Fruit fly (Drosophila melanogaster) whole organism, pupa: ENCODE results near the gene slam.

Source experiments
- CG10348 ChIP-seq: fragments of 200-800 bp; sonication (Bioruptor generic); IDR thresholded peaks from 2 replicates; pipeline ENCODE4 v1.3.6; 2022; ENCODE audit warnings: missing biosample characterization, missing genetic modification characterization
- CG12605 ChIP-seq: fragments of 200-800 bp; sonication (Bioruptor generic); IDR thresholded peaks from 2 replicates; pipeline ENCODE4 v1.3.6; 2022; ENCODE audit warnings: missing biosample characterization, missing genetic modification characterization
- CG13204 ChIP-seq: fragments of 200-800 bp; sonication (Bioruptor generic); optimal IDR thresholded peaks from 2 replicates; lab custom pipeline; 2018; ENCODE audit warnings: missing biosample characterization, mild to moderate bottlenecking, missing genetic modification characterization, moderate library complexity
- CG14655 ChIP-seq: fragments of 200-800 bp; sonication (Bioruptor generic); optimal IDR thresholded peaks from 3 replicates; lab custom pipeline; 2017; ENCODE audit warnings: mild to moderate bottlenecking, missing biosample characterization, missing genetic modification reagents, missing genetic modification characterization
- CG15710 ChIP-seq: fragments of 200-800 bp; sonication (Bioruptor generic); optimal IDR thresholded peaks from 2 replicates; lab custom pipeline; 2018; ENCODE audit warnings: missing biosample characterization, mild to moderate bottlenecking, missing genetic modification characterization, moderate library complexity
- CG17806 ChIP-seq: fragments of 200-800 bp; sonication (Bioruptor generic); optimal IDR thresholded peaks from 2 replicates; lab custom pipeline; 2018; ENCODE audit warnings: missing biosample characterization, mild to moderate bottlenecking, missing genetic modification characterization, moderate library complexity
- CG32121 ChIP-seq: fragments of 200-800 bp; sonication (Bioruptor generic); IDR thresholded peaks from 2 replicates; pipeline ENCODE4 v1.3.6; 2022; ENCODE audit warnings: missing biosample characterization, missing genetic modification characterization
- CG34367 ChIP-seq: fragments of 200-800 bp; sonication (Bioruptor generic); optimal IDR thresholded peaks from 2 replicates; lab custom pipeline; 2018; ENCODE audit warnings: missing biosample characterization, mild to moderate bottlenecking, missing genetic modification characterization
- CG4496 ChIP-seq: fragments of 200-800 bp; sonication (Bioruptor generic); IDR thresholded peaks from 3 replicates; pipeline ENCODE4 v1.3.6; 2022; ENCODE audit warnings: missing biosample characterization, missing genetic modification characterization
- CG8159 ChIP-seq: fragments of 200-800 bp; sonication (Bioruptor generic); optimal IDR thresholded peaks from 3 replicates; lab custom pipeline; 2018; ENCODE audit warnings: missing biosample characterization, mild to moderate bottlenecking, missing genetic modification characterization, moderate library complexity
- CG8301 ChIP-seq: fragments of 200-800 bp; sonication (Bioruptor generic); optimal IDR thresholded peaks from 2 replicates; lab custom pipeline; 2018; ENCODE audit warnings: missing biosample characterization, mild to moderate bottlenecking, missing genetic modification characterization
- CG9948 ChIP-seq: fragments of 200-800 bp; sonication (Bioruptor generic); optimal IDR thresholded peaks from 2 replicates; lab custom pipeline; 2018; ENCODE audit warnings: missing biosample characterization, mild to moderate bottlenecking, missing genetic modification characterization, moderate library complexity
- D1 ChIP-seq: fragments of 200-800 bp; sonication (Bioruptor generic); optimal IDR thresholded peaks from 2 replicates; lab custom pipeline; 2018; ENCODE audit warnings: missing biosample characterization, mild to moderate bottlenecking, missing genetic modification characterization, moderate library complexity
- EcR ChIP-seq: fragments of 200-800 bp; sonication (Bioruptor generic); optimal IDR thresholded peaks from 3 replicates; lab custom pipeline; 2019; ENCODE audit warnings: missing biosample characterization, missing genetic modification characterization, mild to moderate bottlenecking, moderate library complexity, missing genetic modification reagents
- Ets98B ChIP-seq: fragments of 200-800 bp; sonication (Bioruptor generic); IDR thresholded peaks from 2 replicates; pipeline ENCODE4 v1.3.6; 2022; ENCODE audit warnings: missing biosample characterization, missing genetic modification characterization
- Pif1A ChIP-seq: fragments of 200-800 bp; sonication (Bioruptor generic); optimal IDR thresholded peaks from 3 replicates; lab custom pipeline; 2016; ENCODE audit warnings: missing biosample characterization, missing genetic modification characterization
- Pif1B ChIP-seq: fragments of 200-800 bp; sonication (Bioruptor generic); optimal IDR thresholded peaks from 3 replicates; lab custom pipeline; 2016; ENCODE audit warnings: missing biosample characterization, missing genetic modification characterization
- Snoo ChIP-seq: fragments of 200-800 bp; sonication (Bioruptor generic); optimal IDR thresholded peaks from 3 replicates; lab custom pipeline; 2017; ENCODE audit warnings: missing biosample characterization, mild to moderate bottlenecking, missing genetic modification characterization, inconsistent platforms
- fd96Ca ChIP-seq: fragments of 200-800 bp; sonication (Bioruptor generic); IDR thresholded peaks from 3 replicates; pipeline ENCODE4 v1.3.6; 2022; ENCODE audit warnings: missing biosample characterization, missing genetic modification characterization
- gl ChIP-seq: fragments of 200-800 bp; sonication (Bioruptor generic); optimal IDR thresholded peaks from 2 replicates; lab custom pipeline; 2018; ENCODE audit warnings: missing biosample characterization, mild to moderate bottlenecking, missing genetic modification characterization
- rn ChIP-seq: fragments of 200-800 bp; sonication (Bioruptor generic); IDR thresholded peaks from 2 replicates; pipeline ENCODE4 v1.3.6; 2022; ENCODE audit warnings: missing biosample characterization, missing genetic modification characterization

The slam gene

dm6 chr2L:6372088-6372487 is at the start of gene slam:
slam (plus strand) TSS chr2L:6372388.
- no peak for TF ChIP-seq rn
- no peak for TF ChIP-seq CG10348 (GFP tag; lab: Robert Waterston, UW)
- TF ChIP-seq CG13204 (GFP tag; lab: Kevin White, UChicago), result no peak
- TF ChIP-seq CG14655 (GFP tag; lab: Kevin White, UChicago), result no peak
- TF ChIP-seq gl, result no peak
- no peak for TF ChIP-seq CG12605 (GFP tag; lab: Robert Waterston, UW)
- TF ChIP-seq Snoo (tag; lab: Kevin White, UChicago), result no peak
- TF ChIP-seq CG17806, result no peak
- no peak for TF ChIP-seq CG8159
- no peak for TF ChIP-seq CG34367
- no peak for TF ChIP-seq Pif1A
- TF ChIP-seq CG32121 (GFP tag; lab: Robert Waterston, UW), result no peak
- no peak for TF ChIP-seq Pif1B (GFP tag; lab: Kevin White, UChicago)
- TF ChIP-seq CG4496 (GFP tag; lab: Robert Waterston, UW), result no peak
- TF ChIP-seq CG9948 (tag; lab: Kevin White, UChicago), result no peak
- TF ChIP-seq EcR, result no peak

DNA sequence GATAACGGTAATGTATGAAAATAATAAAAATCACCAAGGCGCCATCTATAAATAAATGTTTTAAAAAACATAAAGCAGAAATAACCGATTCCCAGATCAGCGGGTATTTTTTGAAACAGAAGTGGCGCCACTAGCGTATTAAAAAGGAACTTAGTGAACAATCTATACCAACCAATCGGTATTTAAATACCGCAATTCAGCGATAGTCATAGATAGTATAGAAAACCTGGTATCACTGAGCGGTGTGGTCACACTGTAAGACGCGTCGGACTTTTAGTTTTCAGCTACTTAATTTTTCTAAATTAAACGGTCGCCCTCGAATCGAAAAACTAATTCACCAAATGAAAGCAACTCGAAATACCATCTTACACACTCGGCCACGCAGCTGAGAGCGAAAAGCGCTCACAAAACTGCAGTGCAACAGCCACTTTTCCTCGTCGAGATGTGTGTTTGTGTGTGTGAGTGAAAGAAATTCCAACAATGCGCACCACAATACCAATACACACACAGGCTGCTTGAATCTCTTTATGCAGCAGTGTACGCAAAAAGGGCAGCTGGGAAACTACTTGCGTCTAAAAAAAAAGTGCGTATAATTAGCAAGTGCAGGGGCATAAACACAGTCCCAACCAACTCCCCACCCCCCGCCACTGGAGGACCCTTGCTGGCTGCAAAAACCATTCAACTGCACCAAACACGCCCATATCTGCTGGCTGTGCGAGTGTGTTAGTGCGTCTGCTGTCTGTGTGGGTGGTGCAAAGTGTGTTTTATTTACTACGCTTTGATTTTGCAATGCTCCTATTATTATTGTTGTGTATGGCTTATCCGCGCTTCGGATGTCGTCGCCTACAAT is 48.4 kb upstream of the slam start, which contains the start of gene PDZ-GEF:
PDZ-GEF (plus strand) TSS at position 232 of the 850 bp plus-strand sequence.
- no peak for TF ChIP-seq CG34367
- peak; percentile 31; the same call in 1 of the 3 replicates for TF ChIP-seq CG4496 (GFP tag; lab: Robert Waterston, UW)

DNA sequence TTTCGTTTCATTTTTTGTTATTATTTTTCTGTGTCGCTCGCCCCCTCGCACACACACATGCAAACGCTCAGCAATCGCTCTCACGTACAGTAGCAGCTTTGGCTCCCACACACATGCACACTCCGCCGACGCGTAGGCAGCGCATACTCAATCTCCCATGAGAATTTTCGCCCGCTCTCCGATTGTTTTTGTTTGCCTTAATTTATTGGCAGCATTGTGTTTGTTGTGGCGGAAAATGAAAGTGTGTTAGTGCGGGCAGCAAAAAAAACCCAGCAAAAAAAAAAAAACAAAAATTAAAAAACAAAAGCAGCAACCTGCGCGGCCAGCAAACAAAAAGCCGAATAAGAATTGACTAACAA is 47.8 kb upstream of the slam start:
- no peak for TF ChIP-seq Pif1B (GFP tag; lab: Kevin White, UChicago)
- peak; percentile 89 for TF ChIP-seq gl
- peak; percentile 57 for TF ChIP-seq CG17806
- peak; percentile 72 for TF ChIP-seq CG15710
- peak; percentile 97 for TF ChIP-seq Ets98B (GFP tag; lab: Robert Waterston, UW)
- no peak for TF ChIP-seq CG14655 (GFP tag; lab: Kevin White, UChicago)
- TF ChIP-seq CG34367, result peak; percentile 63
- peak; percentile 67 for TF ChIP-seq Snoo (tag; lab: Kevin White, UChicago)
- peak; percentile 93 for TF ChIP-seq fd96Ca (GFP tag; lab: Robert Waterston, UW)
- TF ChIP-seq CG4496 (GFP tag; lab: Robert Waterston, UW), result peak; percentile 97
- peak; percentile 96 for TF ChIP-seq CG32121 (GFP tag; lab: Robert Waterston, UW)
- peak; percentile 82 for TF ChIP-seq rn
- TF ChIP-seq EcR, result peak; percentile 52
- TF ChIP-seq Pif1A, result no peak
- TF ChIP-seq D1 (tag; lab: Kevin White, UChicago), result no peak
- peak; percentile 98 for TF ChIP-seq CG12605 (GFP tag; lab: Robert Waterston, UW)
- peak; percentile 65 for TF ChIP-seq CG8159
- TF ChIP-seq CG13204 (GFP tag; lab: Kevin White, UChicago), result peak; percentile 89
- TF ChIP-seq CG10348 (GFP tag; lab: Robert Waterston, UW), result no peak
- TF ChIP-seq CG8301 (tag; lab: Kevin White, UChicago), result peak; percentile 68
- TF ChIP-seq CG9948 (tag; lab: Kevin White, UChicago), result peak; percentile 42
- TF ChIP-seq, all 21 proteins: peak for 16

DNA sequence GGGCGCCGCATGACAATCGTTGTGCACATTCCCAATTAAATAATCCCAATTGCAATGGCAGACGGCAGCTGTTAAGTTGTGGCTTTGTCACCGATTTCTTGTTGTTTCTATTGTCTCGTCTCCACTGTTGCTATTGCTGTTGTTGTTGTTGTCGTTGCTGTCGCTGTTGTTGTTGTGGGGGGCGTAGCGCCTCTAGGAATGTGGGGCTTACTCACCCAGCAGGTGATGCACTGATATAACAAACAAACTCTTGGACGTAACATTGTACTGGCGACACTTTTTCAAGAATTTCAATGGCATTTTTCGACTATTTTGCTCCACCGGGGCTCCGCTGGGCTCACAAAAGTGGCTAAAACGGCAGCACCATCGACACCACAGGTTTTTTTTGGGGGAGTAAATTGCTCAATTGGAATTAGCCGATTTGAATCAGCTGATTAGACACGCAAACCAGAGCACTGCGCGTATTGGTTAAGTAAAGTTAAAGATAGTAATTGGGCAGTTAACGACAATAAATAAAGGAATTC is 34.3 kb upstream of the slam start:
- TF ChIP-seq CG8159 (no peak), D1 (tag; lab: Kevin White, UChicago) (no peak), CG12605 (GFP tag; lab: Robert Waterston, UW) (no peak), Ets98B (GFP tag; lab: Robert Waterston, UW) (no peak), CG34367 (no peak), CG10348 (GFP tag; lab: Robert Waterston, UW) (no peak), CG8301 (tag; lab: Kevin White, UChicago) (no peak), Snoo (tag; lab: Kevin White, UChicago) (no peak), CG17806 (no peak), fd96Ca (GFP tag; lab: Robert Waterston, UW) (no peak), CG15710 (no peak), CG9948 (tag; lab: Kevin White, UChicago) (no peak)

- TF ChIP-seq CG34367 (no peak), D1 (tag; lab: Kevin White, UChicago) (no peak), CG14655 (GFP tag; lab: Kevin White, UChicago) (no peak), CG13204 (GFP tag; lab: Kevin White, UChicago) (no peak), CG4496 (GFP tag; lab: Robert Waterston, UW) (peak; percentile 67; the same call in 2 of the 3 replicates), Snoo (tag; lab: Kevin White, UChicago) (peak; percentile 22)
- TF ChIP-seq, all 21 proteins: peak for 2
Measured at dm6 chr2L:6338367-6338975, 33.7 kb upstream of the slam start, which contains the start of the genes Pez and Cpr. Pez (minus strand) TSS chr2L:6338671. Cpr (plus strand) TSS chr2L:6338836.
